Worm (Caenorhabditis elegans): ENCODE measurements around the gene C46F9.5.
"Not testable (repeated sequence)": the region's sequence is repeated elsewhere in the genome, so short reads cannot be mapped to it uniquely, and the experiment has no call there.

Gene C46F9.5

ce11 chrII:1862334-1862733 is 33.0 kb upstream of the C46F9.5 start, which contains the start of gene fbxb-98:
TSS of gene fbxb-98 (plus strand) at chrII:1862634.
- not testable (repeated sequence) for TF ChIP-seq F13C5.2 (tag; optimal IDR thresholded peaks at IDR 0.05); tbx-11 (GFP tag; IDR thresholded peaks at IDR 0.05); ceh-36 (tag; optimal IDR thresholded peaks at IDR 0.05)

- TF ChIP-seq aly-1 (tag; optimal IDR thresholded peaks at IDR 0.05): no peak
- TF ChIP-seq tra-4 (tag; optimal IDR thresholded peaks at IDR 0.05): no peak
- no peak for TF ChIP-seq tbx-37 (GFP tag; conservative IDR thresholded peaks at IDR 0.05)
- TF ChIP-seq pes-1 (GFP tag; IDR thresholded peaks at IDR 0.05): no peak
- no peak for TF ChIP-seq hmbx-1 (tag; optimal IDR thresholded peaks at IDR 0.05)
- no peak for TF ChIP-seq ceh-36 (tag; optimal IDR thresholded peaks at IDR 0.05)
These were observed 31.1 kb upstream of the C46F9.5 start, which contains the start of gene C16C4.17 for ce11 chrII:1864278-1864677. TSS of gene C16C4.17 (plus strand) at chrII:1864578.

- TF ChIP-seq hmg-4 (GFP tag; optimal IDR thresholded peaks at IDR 0.05) (no peak), scrt-1 (GFP tag; IDR thresholded peaks at IDR 0.05) (no peak), pes-1 (GFP tag; IDR thresholded peaks at IDR 0.05) (no peak), ceh-13 (GFP tag; optimal IDR thresholded peaks at IDR 0.05) (no peak), flt-1 (GFP tag; IDR thresholded peaks at IDR 0.05) (no peak), tbx-11 (GFP tag; IDR thresholded peaks at IDR 0.05) (no peak), hmbx-1 (tag; optimal IDR thresholded peaks at IDR 0.05) (no peak), hnd-1 (tag; optimal IDR thresholded peaks at IDR 0.05) (no peak), tbx-37 (GFP tag; conservative IDR thresholded peaks at IDR 0.05) (no peak), ets-7 (tag; optimal IDR thresholded peaks at IDR 0.05) (no peak), F13C5.2 (tag; optimal IDR thresholded peaks at IDR 0.05) (no peak), ama-1 (optimal IDR thresholded peaks at IDR 0.05) (no peak), B0310.2 (tag; optimal IDR thresholded peaks at IDR 0.05) (no peak), aly-1 (tag; optimal IDR thresholded peaks at IDR 0.05) (no peak), ceh-36 (tag; optimal IDR thresholded peaks at IDR 0.05) (no peak), sea-1 (GFP tag; conservative IDR thresholded peaks at IDR 0.05) (no peak), tra-4 (tag; optimal IDR thresholded peaks at IDR 0.05) (no peak)
These were observed 29.5 kb upstream of the C46F9.5 start, which contains the start of gene math-15 for ce11 chrII:1865683-1866431. TSS of gene math-15 (plus strand) at chrII:1866381.

DNA sequence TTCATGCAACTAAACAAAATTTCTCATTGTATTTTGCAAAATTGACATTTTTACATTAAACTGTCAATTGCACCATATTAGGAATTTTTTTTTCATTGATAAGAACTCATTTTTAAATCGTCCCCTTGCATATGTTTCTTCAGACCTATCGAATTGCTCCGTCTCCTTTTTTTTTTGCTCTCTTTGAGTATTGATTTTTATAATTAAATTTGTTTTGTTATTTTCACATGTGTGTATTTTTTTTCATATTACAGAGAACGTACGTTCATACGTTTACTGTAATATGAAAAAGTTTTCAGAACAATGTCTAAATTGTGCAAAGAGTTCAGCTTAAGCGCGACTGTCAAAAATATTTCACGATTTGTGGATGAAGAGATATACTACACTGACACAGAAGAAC is 26.3 kb upstream of the C46F9.5 start, which contains the start of gene math-14:
Gene math-14, plus strand, starts transcription at position 301 of the 400 bp plus-strand sequence.
- no peak for TF ChIP-seq tra-4 (tag; optimal IDR thresholded peaks at IDR 0.05)
- no peak for TF ChIP-seq sea-1 (GFP tag; conservative IDR thresholded peaks at IDR 0.05)
- TF ChIP-seq B0310.2 (tag; optimal IDR thresholded peaks at IDR 0.05): no peak
- TF ChIP-seq F13C5.2 (tag; optimal IDR thresholded peaks at IDR 0.05): no peak
- TF ChIP-seq aly-1 (tag; optimal IDR thresholded peaks at IDR 0.05): no peak
- no peak for TF ChIP-seq scrt-1 (GFP tag; IDR thresholded peaks at IDR 0.05)
- no peak for TF ChIP-seq flt-1 (GFP tag; IDR thresholded peaks at IDR 0.05)
- no peak for TF ChIP-seq hmbx-1 (tag; optimal IDR thresholded peaks at IDR 0.05)
- TF ChIP-seq ceh-13 (GFP tag; optimal IDR thresholded peaks at IDR 0.05): no peak
- TF ChIP-seq ets-7 (tag; optimal IDR thresholded peaks at IDR 0.05): no peak
- no peak for TF ChIP-seq hnd-1 (tag; optimal IDR thresholded peaks at IDR 0.05)
- TF ChIP-seq ama-1 (optimal IDR thresholded peaks at IDR 0.05): no peak

DNA sequence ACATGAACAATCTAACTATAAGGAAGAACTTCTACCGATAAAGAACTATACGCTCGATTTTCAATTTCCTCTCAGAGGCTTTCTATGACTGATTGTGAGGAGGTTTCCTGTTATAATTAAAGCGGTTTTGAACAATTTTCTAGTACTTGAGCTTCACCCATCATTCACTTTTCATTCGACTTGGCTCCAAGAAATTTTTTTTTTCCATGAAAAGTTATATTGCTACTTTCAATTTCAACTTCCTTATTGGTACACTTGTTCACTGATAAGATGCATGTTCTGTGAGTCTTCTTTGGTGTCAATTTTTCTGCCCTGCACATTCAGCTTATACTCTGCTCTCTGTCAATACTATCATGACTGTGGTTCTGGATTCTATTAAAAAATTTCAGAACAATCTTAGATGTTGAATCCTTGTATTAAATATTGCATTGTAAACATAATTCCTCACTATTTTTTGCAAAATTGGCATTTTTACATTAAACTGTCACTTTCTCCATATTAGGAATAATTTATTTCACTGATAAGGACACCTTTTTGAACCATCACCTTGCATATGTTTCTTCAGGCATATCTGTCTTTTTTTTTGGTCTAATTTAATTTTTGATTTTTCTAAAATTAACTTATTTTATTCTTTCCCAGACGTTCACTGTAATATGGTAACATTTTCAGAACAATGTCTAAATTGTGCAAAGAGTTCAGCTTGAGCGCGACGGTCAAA is 24.3 kb upstream of the C46F9.5 start, which contains the start of gene math-10:
Gene math-10, plus strand, starts transcription at position 668 of the 718 bp plus-strand sequence.
- no peak for TF ChIP-seq ets-7 (tag; optimal IDR thresholded peaks at IDR 0.05)
- TF ChIP-seq pes-1 (GFP tag; IDR thresholded peaks at IDR 0.05): no peak
- TF ChIP-seq F13C5.2 (tag; optimal IDR thresholded peaks at IDR 0.05): no peak
- TF ChIP-seq tbx-11 (GFP tag; IDR thresholded peaks at IDR 0.05): no peak
- TF ChIP-seq ceh-36 (tag; optimal IDR thresholded peaks at IDR 0.05): no peak

DNA sequence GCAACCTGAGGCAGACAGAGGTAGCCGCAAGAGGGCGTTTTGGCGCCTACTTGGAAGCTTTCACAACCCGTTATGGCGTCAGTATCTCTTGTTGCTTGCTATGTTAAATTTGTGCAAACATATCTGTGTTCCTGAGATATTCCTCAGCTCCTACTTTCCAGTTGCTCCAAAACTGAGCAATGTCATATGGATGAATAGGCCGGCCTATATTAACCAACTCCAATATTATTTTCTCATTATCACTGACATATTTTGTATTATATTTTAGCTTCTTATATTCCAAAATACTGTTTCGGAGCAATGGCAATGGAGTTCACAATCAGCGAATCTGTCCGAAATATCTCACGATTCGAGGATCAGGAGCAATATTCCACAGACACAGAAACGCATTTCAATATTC is 19.7 kb upstream of the C46F9.5 start, which contains the start of gene math-13:
Gene math-13, plus strand, starts transcription at position 301 of the 400 bp plus-strand sequence.
- TF ChIP-seq tbx-11 (GFP tag; IDR thresholded peaks at IDR 0.05) (no peak), aly-1 (tag; optimal IDR thresholded peaks at IDR 0.05) (no peak), tbx-37 (GFP tag; conservative IDR thresholded peaks at IDR 0.05) (no peak), hmg-4 (GFP tag; optimal IDR thresholded peaks at IDR 0.05) (no peak), tra-4 (tag; optimal IDR thresholded peaks at IDR 0.05) (no peak), F13C5.2 (tag; optimal IDR thresholded peaks at IDR 0.05) (no peak), ceh-36 (tag; optimal IDR thresholded peaks at IDR 0.05) (no peak), B0310.2 (tag; optimal IDR thresholded peaks at IDR 0.05) (no peak), scrt-1 (GFP tag; IDR thresholded peaks at IDR 0.05) (no peak), pes-1 (GFP tag; IDR thresholded peaks at IDR 0.05) (no peak), hmbx-1 (tag; optimal IDR thresholded peaks at IDR 0.05) (no peak), hnd-1 (tag; optimal IDR thresholded peaks at IDR 0.05) (no peak), ets-7 (tag; optimal IDR thresholded peaks at IDR 0.05) (no peak), ama-1 (optimal IDR thresholded peaks at IDR 0.05) (no peak), sea-1 (GFP tag; conservative IDR thresholded peaks at IDR 0.05) (no peak), ceh-13 (GFP tag; optimal IDR thresholded peaks at IDR 0.05) (no peak), flt-1 (GFP tag; IDR thresholded peaks at IDR 0.05) (no peak)

- TF ChIP-seq hnd-1 (tag; optimal IDR thresholded peaks at IDR 0.05) (no peak), ama-1 (optimal IDR thresholded peaks at IDR 0.05) (no peak), ets-7 (tag; optimal IDR thresholded peaks at IDR 0.05) (no peak), ceh-36 (tag; optimal IDR thresholded peaks at IDR 0.05) (no peak), flt-1 (GFP tag; IDR thresholded peaks at IDR 0.05) (no peak), scrt-1 (GFP tag; IDR thresholded peaks at IDR 0.05) (no peak), sea-1 (GFP tag; conservative IDR thresholded peaks at IDR 0.05) (no peak), ceh-13 (GFP tag; optimal IDR thresholded peaks at IDR 0.05) (no peak), B0310.2 (tag; optimal IDR thresholded peaks at IDR 0.05) (no peak), aly-1 (tag; optimal IDR thresholded peaks at IDR 0.05) (no peak), F13C5.2 (tag; optimal IDR thresholded peaks at IDR 0.05) (no peak)
These were observed 16.7 kb upstream of the C46F9.5 start, which contains the start of gene math-16 for ce11 chrII:1878663-1879062. TSS of gene math-16 (minus strand) at chrII:1878763.
